Worm (Caenorhabditis elegans) whole organism, L4/young adult: ENCODE measurements around the gene pqn-73.

Experiments
- W03F9.2 ChIP-seq: fragments of 150-350 bp; optimal IDR thresholded peaks from 2 replicates; lab custom pipeline; 2014; ENCODE audit warnings: missing biosample characterization, missing genetic modification characterization
- him-1 ChIP-seq: sonication (generic microtip); optimal IDR thresholded peaks from 2 replicates; lab custom pipeline; 2016; ENCODE audit warnings: missing genotype, missing genetic modification reagents, missing genetic modification characterization, missing compliant biosample characterization

- TF ChIP-seq him-1 (tag; lab: Kevin White, UChicago) (no peak), W03F9.2 (tag; lab: Kevin White, UChicago) (no peak)
Observed at ce11 chrII:8575184-8575583, 34.7 kb downstream of the pqn-73 start, which contains the start of gene puf-5.
